Worm (Caenorhabditis elegans) whole organism, mixed stage, embryonic: ENCODE measurements around the gene pdk-1.

Experiments
- M03D4.4 ChIP-seq: sonication (generic microtip); optimal IDR thresholded peaks from 2 replicates; lab custom pipeline; 2017; ENCODE audit warnings: mild to moderate bottlenecking, missing genetic modification characterization, missing compliant biosample characterization
- bed-3 ChIP-seq: fragments of 200-800 bp; sonication (Bioruptor generic); optimal IDR thresholded peaks from 3 replicates; lab custom pipeline; 2018; ENCODE audit warnings: mild to moderate bottlenecking, missing genetic modification characterization, moderate library complexity, missing compliant biosample characterization
- blmp-1 ChIP-seq: fragments of 150-350 bp; optimal IDR thresholded peaks from 2 replicates; lab custom pipeline; 2014; ENCODE audit warnings: missing biosample characterization, missing genetic modification characterization
- ceh-39 ChIP-seq: fragments of 150-350 bp; optimal IDR thresholded peaks from 2 replicates; lab custom pipeline; 2014; ENCODE audit warnings: missing biosample characterization, missing genetic modification characterization
- ceh-43 ChIP-seq: fragments of 200-800 bp; sonication (Bioruptor generic); optimal IDR thresholded peaks from 2 replicates; lab custom pipeline; 2018; ENCODE audit warnings: mild to moderate bottlenecking, missing genetic modification characterization, moderate library complexity, missing compliant biosample characterization
- ceh-83 ChIP-seq: fragments of 200-800 bp; sonication (Bioruptor generic); optimal IDR thresholded peaks from 2 replicates; lab custom pipeline; 2018; ENCODE audit warnings: mild to moderate bottlenecking, missing genetic modification characterization, missing compliant biosample characterization
- ces-1 ChIP-seq: fragments of 150-350 bp; optimal IDR thresholded peaks from 2 replicates; lab custom pipeline; 2014; ENCODE audit warnings: missing biosample characterization, missing genetic modification reagents, missing genetic modification characterization
- cnd-1 ChIP-seq: fragments of 200-800 bp; sonication (Bioruptor generic); optimal IDR thresholded peaks from 2 replicates; lab custom pipeline; 2018; ENCODE audit warnings: mild to moderate bottlenecking, missing genetic modification characterization, missing compliant biosample characterization
- drap-1 ChIP-seq: fragments of 200-800 bp; sonication (Bioruptor generic); optimal IDR thresholded peaks from 3 replicates; lab custom pipeline; 2018; ENCODE audit warnings: mild to moderate bottlenecking, missing genetic modification characterization, missing compliant biosample characterization
- elt-1 ChIP-seq: sonication (generic microtip); optimal IDR thresholded peaks from 2 replicates; lab custom pipeline; 2017; ENCODE audit warnings: missing genetic modification characterization, mild to moderate bottlenecking, missing compliant biosample characterization, antibody characterized with exemption, moderate library complexity, borderline replicate concordance; ENCODE audit not compliant: insufficient read depth
- elt-3 ChIP-seq: fragments of 150-350 bp; optimal IDR thresholded peaks from 2 replicates; lab custom pipeline; 2014; ENCODE audit warnings: missing biosample characterization, missing genetic modification characterization
- flh-1 ChIP-seq: fragments of 200-800 bp; sonication (Bioruptor generic); optimal IDR thresholded peaks from 2 replicates; lab custom pipeline; 2018; ENCODE audit warnings: mild to moderate bottlenecking, missing genetic modification characterization, moderate library complexity, missing compliant biosample characterization
- ham-2 ChIP-seq: fragments of 200-800 bp; sonication (Bioruptor generic); optimal IDR thresholded peaks from 2 replicates; lab custom pipeline; 2018; ENCODE audit warnings: mild to moderate bottlenecking, missing genetic modification characterization, missing compliant biosample characterization
- hlh-1 ChIP-seq: fragments of 150-350 bp; optimal IDR thresholded peaks from 2 replicates; lab custom pipeline; 2014; ENCODE audit warnings: missing biosample characterization, missing genetic modification reagents, missing genetic modification characterization
- lin-13 ChIP-seq: fragments of 150-350 bp; optimal IDR thresholded peaks from 2 replicates; lab custom pipeline; 2014; ENCODE audit warnings: missing biosample characterization, missing genetic modification characterization
- lin-32 ChIP-seq: fragments of 200-800 bp; sonication (Bioruptor generic); optimal IDR thresholded peaks from 2 replicates; lab custom pipeline; 2018; ENCODE audit warnings: mild to moderate bottlenecking, missing genetic modification characterization, missing compliant biosample characterization
- lsy-2 ChIP-seq: fragments of 150-350 bp; optimal IDR thresholded peaks from 2 replicates; lab custom pipeline; 2014; ENCODE audit warnings: missing biosample characterization, missing genetic modification characterization
- mab-5 ChIP-seq: fragments of 150-350 bp; optimal IDR thresholded peaks from 2 replicates; lab custom pipeline; 2014; ENCODE audit warnings: missing biosample characterization, missing genetic modification characterization
- mep-1 ChIP-seq: fragments of 150-350 bp; optimal IDR thresholded peaks from 2 replicates; lab custom pipeline; 2017; ENCODE audit warnings: missing biosample characterization, missing genetic modification reagents, missing genetic modification characterization, inconsistent platforms
- mls-2 ChIP-seq: sonication (generic microtip); optimal IDR thresholded peaks from 2 replicates; lab custom pipeline; 2016; ENCODE audit warnings: mild to moderate bottlenecking, missing genetic modification characterization, moderate library complexity, missing compliant biosample characterization
- nhr-12 ChIP-seq: fragments of 150-350 bp; optimal IDR thresholded peaks from 2 replicates; lab custom pipeline; 2014; ENCODE audit warnings: missing biosample characterization, missing genetic modification characterization
- nhr-2 ChIP-seq: fragments of 150-350 bp; optimal IDR thresholded peaks from 2 replicates; lab custom pipeline; 2014; ENCODE audit warnings: missing biosample characterization, missing genetic modification characterization
- nhr-28 ChIP-seq: fragments of 150-350 bp; optimal IDR thresholded peaks from 2 replicates; lab custom pipeline; 2014; ENCODE audit warnings: missing biosample characterization, missing genetic modification characterization
- pha-4 ChIP-seq: fragments of 150-350 bp; optimal IDR thresholded peaks from 2 replicates; lab custom pipeline; 2018; ENCODE audit warnings: missing biosample characterization, missing genetic modification reagents, missing genetic modification characterization
- sem-2 ChIP-seq: fragments of 200-800 bp; sonication (Bioruptor generic); optimal IDR thresholded peaks from 2 replicates; lab custom pipeline; 2018; ENCODE audit warnings: mild to moderate bottlenecking, missing genetic modification characterization, missing compliant biosample characterization
- snpc-4 ChIP-seq: fragments of 150-350 bp; optimal IDR thresholded peaks from 2 replicates; lab custom pipeline; 2014; ENCODE audit warnings: missing biosample characterization, missing genetic modification characterization
- sptf-1 ChIP-seq: sonication (generic microtip); optimal IDR thresholded peaks from 2 replicates; lab custom pipeline; 2017; ENCODE audit warnings: mild to moderate bottlenecking, missing genetic modification characterization, moderate library complexity, missing compliant biosample characterization
- tbx-8 ChIP-seq: fragments of 200-800 bp; sonication (Bioruptor generic); optimal IDR thresholded peaks from 2 replicates; lab custom pipeline; 2018; ENCODE audit warnings: mild to moderate bottlenecking, missing genetic modification characterization, moderate library complexity, missing compliant biosample characterization
- unc-120 ChIP-seq: sonication (generic microtip); optimal IDR thresholded peaks from 2 replicates; lab custom pipeline; 2017; ENCODE audit warnings: missing genetic modification characterization, missing compliant biosample characterization; ENCODE audit not compliant: poor library complexity, severe bottlenecking
- unc-39 ChIP-seq: fragments of 150-350 bp; optimal IDR thresholded peaks from 2 replicates; lab custom pipeline; 2014; ENCODE audit warnings: missing biosample characterization, missing genetic modification characterization
- unc-62 ChIP-seq: fragments of 150-350 bp; optimal IDR thresholded peaks from 2 replicates; lab custom pipeline; 2014; ENCODE audit warnings: missing biosample characterization, missing genetic modification reagents, missing genetic modification characterization
- zip-8 ChIP-seq: fragments of 150-350 bp; optimal IDR thresholded peaks from 2 replicates; lab custom pipeline; 2014; ENCODE audit warnings: missing biosample characterization, missing genetic modification characterization
- ztf-11 ChIP-seq: fragments of 150-350 bp; optimal IDR thresholded peaks from 2 replicates; lab custom pipeline; 2014; ENCODE audit warnings: missing biosample characterization, missing genetic modification characterization

Gene pdk-1

DNA sequence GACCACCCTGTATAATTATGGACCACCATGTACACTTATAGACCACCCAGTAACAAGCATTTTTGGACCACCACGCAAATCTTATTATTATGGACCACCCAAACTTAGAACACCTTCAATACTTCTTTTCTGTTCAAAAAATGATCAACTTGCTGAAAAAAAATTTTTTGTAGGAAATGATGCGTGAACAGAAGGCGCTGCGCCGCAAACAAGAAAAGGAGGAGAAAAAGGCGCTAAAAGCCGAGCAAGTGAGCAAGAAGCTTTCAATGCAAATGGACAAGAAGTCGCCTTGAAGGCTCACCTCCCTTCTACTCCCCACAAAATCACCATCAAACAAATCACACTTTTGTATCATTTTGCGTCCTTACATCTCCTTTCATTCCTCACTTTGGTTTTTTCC, 6.1 kb downstream of the pdk-1 start:
- TF ChIP-seq snpc-4 (tag; lab: Kevin White, UChicago) (no peak), M03D4.4 (no peak), elt-1 (tag; lab: Kevin White, UChicago) (no peak), unc-62 (no peak), mep-1 (no peak), pha-4 (no peak), bed-3 (no peak), flh-1 (no peak), cnd-1 (tag; lab: Kevin White, UChicago) (no peak), mls-2 (tag; lab: Kevin White, UChicago) (no peak)

DNA sequence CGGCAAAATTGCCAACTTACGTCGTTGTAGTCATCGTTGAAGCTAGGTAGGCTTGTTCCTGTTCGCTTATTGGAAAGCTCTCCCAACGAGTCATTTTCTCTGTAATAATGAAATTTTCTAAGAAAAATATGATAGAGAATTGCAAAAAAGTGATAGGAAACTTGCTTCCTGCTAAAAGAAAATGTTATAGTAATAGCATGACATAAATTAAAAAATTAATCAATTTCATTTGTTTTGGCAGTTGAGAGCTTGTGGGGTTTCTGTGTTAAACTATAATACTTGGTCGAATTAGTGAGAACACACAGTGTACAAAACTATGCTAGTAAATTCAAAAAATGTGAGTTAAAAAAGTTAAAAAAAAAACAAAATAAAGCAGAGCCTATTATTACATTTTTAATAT, 8.7 kb downstream of the pdk-1 start, which contains the start of gene F21E9.2:
TSS of gene F21E9.2 (minus strand) at position 101 of the 400 bp plus-strand sequence.
- no peak for TF ChIP-seq zip-8 (tag; lab: Kevin White, UChicago)
- TF ChIP-seq unc-120 (tag; lab: Kevin White, UChicago), result no peak
- TF ChIP-seq blmp-1 (tag; lab: Kevin White, UChicago), result no peak
- TF ChIP-seq drap-1 (GFP tag; lab: Kevin White, UChicago), result no peak
- no peak for TF ChIP-seq ceh-43 (GFP tag; lab: Kevin White, UChicago)

DNA sequence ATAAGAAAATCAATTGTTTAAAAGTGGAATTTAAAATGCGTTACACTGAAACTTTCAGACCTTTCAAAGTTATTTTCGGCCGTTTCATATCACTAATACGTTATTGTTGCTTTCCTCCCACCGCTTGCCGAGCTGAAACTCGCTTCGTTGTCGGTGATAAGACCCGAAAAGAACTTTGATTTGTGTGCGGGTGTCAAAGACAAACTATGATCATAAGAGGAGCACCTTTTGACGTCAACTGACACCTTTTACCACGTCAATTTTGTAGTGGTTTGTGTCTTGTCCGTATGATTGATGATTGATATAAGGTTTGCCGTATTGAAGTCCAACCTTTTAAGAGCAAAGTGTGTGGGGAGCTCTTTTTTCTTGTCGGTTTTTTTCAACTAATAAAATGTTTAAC, 15.9 kb downstream of the pdk-1 start, which contains the start of gene ttr-37:
TSS of gene ttr-37 (minus strand) at position 167 of the 400 bp plus-strand sequence.
- TF ChIP-seq cnd-1 (tag; lab: Kevin White, UChicago), result no peak
- no peak for TF ChIP-seq blmp-1 (tag; lab: Kevin White, UChicago)
- no peak for TF ChIP-seq sem-2 (GFP tag; lab: Kevin White, UChicago)
- TF ChIP-seq mep-1, result no peak
- TF ChIP-seq elt-1 (tag; lab: Kevin White, UChicago), result no peak
- no peak for TF ChIP-seq ceh-83 (GFP tag; lab: Kevin White, UChicago)
- no peak for TF ChIP-seq mab-5
- TF ChIP-seq nhr-12 (tag; lab: Kevin White, UChicago), result no peak
- TF ChIP-seq pha-4, result no peak
- TF ChIP-seq drap-1 (GFP tag; lab: Kevin White, UChicago), result no peak
- no peak for TF ChIP-seq lin-13
- TF ChIP-seq bed-3, result no peak
- no peak for TF ChIP-seq unc-62
- TF ChIP-seq ceh-43 (GFP tag; lab: Kevin White, UChicago), result no peak
- TF ChIP-seq tbx-8 (GFP tag; lab: Kevin White, UChicago), result no peak
- TF ChIP-seq lsy-2 (tag; lab: Kevin White, UChicago), result no peak

DNA sequence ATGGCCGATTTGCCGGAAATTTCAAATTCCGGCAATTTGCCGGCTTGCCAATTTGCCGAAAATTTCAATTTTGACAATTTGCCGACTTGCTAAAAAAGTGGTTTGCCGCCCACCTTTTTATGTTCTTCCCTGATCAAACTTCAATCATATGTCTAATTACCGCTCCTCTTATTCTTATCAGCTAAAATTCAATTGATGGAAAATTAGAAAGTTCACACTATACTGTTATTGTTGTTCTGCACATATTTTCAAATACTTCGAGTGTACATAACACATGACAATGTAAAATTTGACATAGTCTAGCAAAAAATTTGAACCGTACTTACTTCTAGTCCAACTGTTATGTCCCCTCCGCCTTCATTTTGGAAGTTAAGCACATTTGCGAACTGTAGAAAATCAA, 16.7 kb downstream of the pdk-1 start:
- no peak for TF ChIP-seq elt-3
- no peak for TF ChIP-seq ceh-43 (GFP tag; lab: Kevin White, UChicago)
- TF ChIP-seq sem-2 (GFP tag; lab: Kevin White, UChicago), result no peak
- no peak for TF ChIP-seq mep-1
- no peak for TF ChIP-seq lin-13
- no peak for TF ChIP-seq hlh-1 (tag; lab: Kevin White, UChicago)
- TF ChIP-seq drap-1 (GFP tag; lab: Kevin White, UChicago), result no peak
- no peak for TF ChIP-seq cnd-1 (tag; lab: Kevin White, UChicago)
- TF ChIP-seq mab-5, result no peak
- TF ChIP-seq unc-39, result no peak
- TF ChIP-seq elt-1 (tag; lab: Kevin White, UChicago), result no peak
- TF ChIP-seq nhr-2, result no peak
- TF ChIP-seq unc-120 (tag; lab: Kevin White, UChicago), result no peak
- no peak for TF ChIP-seq ham-2 (GFP tag; lab: Kevin White, UChicago)
- TF ChIP-seq nhr-28, result no peak
- no peak for TF ChIP-seq ces-1

DNA sequence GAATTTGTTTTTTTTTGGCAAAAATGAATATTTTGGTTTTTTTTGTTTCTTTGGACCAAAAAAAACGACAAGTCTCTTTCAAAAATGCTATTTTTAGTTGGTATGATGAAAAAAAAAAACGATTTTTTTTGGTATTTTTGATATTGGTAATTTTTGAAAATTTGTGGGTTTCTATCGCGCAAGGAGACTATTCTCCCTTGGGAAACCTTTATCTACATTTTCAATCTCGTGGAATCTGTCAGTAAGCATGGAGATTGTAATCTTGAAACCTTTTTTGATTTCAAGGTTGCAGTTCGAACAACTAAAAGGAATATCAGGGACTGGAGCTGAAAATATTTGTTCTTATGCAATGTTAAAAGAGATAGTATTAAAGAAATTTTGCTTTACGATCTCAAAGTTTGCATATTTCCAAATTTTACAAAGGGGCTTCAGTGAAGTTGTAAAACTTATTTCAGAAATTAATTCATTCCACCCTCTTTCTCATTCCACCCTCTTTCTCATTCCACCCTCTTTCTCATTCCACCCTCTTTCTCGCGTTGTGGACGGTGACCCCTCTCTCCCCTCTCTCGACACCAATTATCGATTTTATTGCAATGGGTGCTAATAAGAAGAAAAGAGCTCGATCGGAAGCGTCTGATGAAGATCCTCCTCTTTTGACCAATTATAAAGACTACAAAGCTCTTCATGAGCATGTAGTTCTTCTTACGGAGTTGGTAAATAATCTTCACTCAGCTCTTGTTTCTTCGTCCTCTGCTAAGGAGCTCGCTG, 17.9 kb downstream of the pdk-1 start:
- TF ChIP-seq nhr-28 (no peak), mab-5 (no peak), ces-1 (no peak), pha-4 (no peak), nhr-12 (tag; lab: Kevin White, UChicago) (no peak), mep-1 (no peak), ztf-11 (tag; lab: Kevin White, UChicago) (no peak), blmp-1 (tag; lab: Kevin White, UChicago) (no peak), bed-3 (no peak), sptf-1 (tag; lab: Kevin White, UChicago) (no peak), lin-32 (GFP tag; lab: Kevin White, UChicago) (no peak), ceh-39 (tag; lab: Kevin White, UChicago) (no peak), sem-2 (GFP tag; lab: Kevin White, UChicago) (no peak)
